Worm (Caenorhabditis elegans): ENCODE data around the gene pgp-3.

ce11 chrX:11326827-11327226, 25.1 kb upstream of the pgp-3 start, which contains the start of gene ZK455.5:
- no peak for TF ChIP-seq ztf-7 (tag; optimal IDR thresholded peaks at IDR 0.05)
- no peak for TF ChIP-seq skn-1 (tag; optimal IDR thresholded peaks at IDR 0.05)
- no peak for TF ChIP-seq nhr-48 (tag; optimal IDR thresholded peaks at IDR 0.05)
- TF ChIP-seq F37D6.2 (tag; optimal IDR thresholded peaks at IDR 0.05) = no peak
- no peak for TF ChIP-seq ces-1 (GFP tag; optimal IDR thresholded peaks at IDR 0.05)
- TF ChIP-seq ceh-82 (tag; optimal IDR thresholded peaks at IDR 0.05) = no peak
- no peak for TF ChIP-seq nhr-11 (tag; optimal IDR thresholded peaks at IDR 0.05)
- TF ChIP-seq Y105C5A.15 (GFP tag; IDR thresholded peaks at IDR 0.05) = no peak
